Fruit fly (Drosophila melanogaster) whole organism, adult: ENCODE results near the gene CG14195.

Experiments used
- CG11617 ChIP-seq: fragments of 200-800 bp; sonication (Bioruptor generic); optimal IDR thresholded peaks from 2 replicates; lab custom pipeline; 2017; ENCODE audit warnings: mild to moderate bottlenecking, missing biosample characterization, missing genetic modification reagents, missing genetic modification characterization
- CG12768 ChIP-seq: fragments of 200-800 bp; sonication (Bioruptor generic); optimal IDR thresholded peaks from 2 replicates; lab custom pipeline; 2017; ENCODE audit warnings: missing biosample characterization, missing genetic modification characterization, mild to moderate bottlenecking, moderate library complexity, missing genetic modification reagents
- CG14711 ChIP-seq: fragments of 200-800 bp; sonication (Bioruptor generic); optimal IDR thresholded peaks from 2 replicates; lab custom pipeline; 2018; ENCODE audit warnings: missing biosample characterization, mild to moderate bottlenecking, missing genetic modification characterization, moderate library complexity
- CG1620 ChIP-seq: fragments of 200-800 bp; sonication (Bioruptor generic); optimal IDR thresholded peaks from 2 replicates; lab custom pipeline; 2016; ENCODE audit warnings: missing biosample characterization, missing genetic modification characterization
- CG33017 ChIP-seq: fragments of 200-800 bp; sonication (Bioruptor generic); optimal IDR thresholded peaks from 2 replicates; lab custom pipeline; 2018; ENCODE audit warnings: missing biosample characterization, mild to moderate bottlenecking, missing genetic modification characterization, moderate library complexity
- CG5204 ChIP-seq: fragments of 200-800 bp; sonication (Bioruptor generic); optimal IDR thresholded peaks from 2 replicates; lab custom pipeline; 2016; ENCODE audit warnings: missing biosample characterization, missing genetic modification characterization
- CG7045 ChIP-seq: fragments of 200-800 bp; sonication (Bioruptor generic); optimal IDR thresholded peaks from 2 replicates; lab custom pipeline; 2017; ENCODE audit warnings: missing biosample characterization, mild to moderate bottlenecking, missing genetic modification characterization
- CG7101 ChIP-seq: fragments of 200-800 bp; sonication (Bioruptor generic); optimal IDR thresholded peaks from 2 replicates; lab custom pipeline; 2018; ENCODE audit warnings: missing biosample characterization, mild to moderate bottlenecking, missing genetic modification characterization, moderate library complexity
- Clk ChIP-seq: fragments of 200-800 bp; sonication (Bioruptor generic); optimal IDR thresholded peaks from 2 replicates; lab custom pipeline; 2017; ENCODE audit warnings: missing biosample characterization, missing genetic modification characterization
- Crg-1 ChIP-seq: fragments of 200-800 bp; sonication (Bioruptor generic); optimal IDR thresholded peaks from 2 replicates; lab custom pipeline; 2016; ENCODE audit warnings: missing biosample characterization, missing genetic modification characterization
- Hr96 ChIP-seq: fragments of 200-800 bp; sonication (Bioruptor generic); optimal IDR thresholded peaks from 2 replicates; lab custom pipeline; 2016; ENCODE audit warnings: missing biosample characterization, missing genetic modification characterization
- Mnt ChIP-seq: fragments of 200-800 bp; sonication (Bioruptor generic); optimal IDR thresholded peaks from 2 replicates; lab custom pipeline; 2016; ENCODE audit warnings: missing biosample characterization, mild to moderate bottlenecking, missing genetic modification characterization
- bab1 ChIP-seq: fragments of 200-800 bp; sonication (Bioruptor generic); optimal IDR thresholded peaks from 3 replicates; lab custom pipeline; 2019; ENCODE audit warnings: missing biosample characterization, mild to moderate bottlenecking, missing genetic modification characterization, moderate library complexity
- cic ChIP-seq: fragments of 200-800 bp; sonication (Bioruptor generic); optimal IDR thresholded peaks from 2 replicates; lab custom pipeline; 2017; ENCODE audit warnings: missing biosample characterization, mild to moderate bottlenecking, missing genetic modification characterization, moderate library complexity
- cnc ChIP-seq, 2 experiments: fragments of >200 bp; optimal IDR thresholded peaks; 2 replicates each; lab custom pipeline; 2017
- kay ChIP-seq: fragments of 200-800 bp; sonication (Bioruptor generic); peaks from one replicate; lab custom pipeline; 2016; ENCODE audit warnings: missing biosample characterization, missing genetic modification characterization, borderline replicate concordance
- ovo ChIP-seq: fragments of 200-800 bp; sonication (Bioruptor generic); optimal IDR thresholded peaks from 2 replicates; lab custom pipeline; 2016; ENCODE audit warnings: missing biosample characterization, missing genetic modification characterization
- pad ChIP-seq: fragments of 200-800 bp; sonication (Bioruptor generic); optimal IDR thresholded peaks from 3 replicates; lab custom pipeline; 2017; ENCODE audit warnings: missing biosample characterization, missing genetic modification characterization, mild to moderate bottlenecking, moderate library complexity, missing genetic modification reagents
- tj ChIP-seq: fragments of 200-800 bp; sonication (Bioruptor generic); optimal IDR thresholded peaks from 3 replicates; lab custom pipeline; 2017; ENCODE audit warnings: missing biosample characterization, mild to moderate bottlenecking, missing genetic modification characterization, moderate library complexity
- toe ChIP-seq: fragments of 200-800 bp; sonication (Bioruptor generic); optimal IDR thresholded peaks from 2 replicates; lab custom pipeline; 2016; ENCODE audit warnings: missing biosample characterization, missing genetic modification characterization

Gene CG14195

DNA sequence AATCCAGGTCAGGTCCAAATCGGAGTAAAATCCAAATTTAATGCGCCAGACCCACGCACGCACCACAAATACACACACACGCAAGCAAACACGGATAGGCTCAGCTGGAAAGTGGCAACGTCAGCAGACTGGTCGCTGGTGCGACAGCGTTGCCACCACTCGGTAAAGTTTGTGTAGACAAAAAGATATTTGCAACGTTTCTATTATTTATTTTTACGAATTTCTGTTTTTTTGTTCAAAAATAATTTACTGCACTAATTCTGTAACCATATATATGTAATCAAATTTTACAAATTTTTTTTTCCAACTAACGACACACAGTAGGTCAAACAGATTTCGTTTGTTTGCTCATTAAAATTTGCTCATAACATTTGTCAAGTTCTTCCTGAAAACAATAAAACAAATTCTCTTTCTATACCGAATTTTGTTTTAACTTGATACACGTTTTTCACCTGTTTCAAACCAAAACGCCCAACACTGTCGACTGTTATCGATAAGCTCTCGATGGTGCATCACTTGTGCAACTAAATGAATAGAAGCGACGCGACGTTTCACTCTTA, 32.1 kb downstream of the CG14195 start, which contains the start of the genes CG7556 and CG7453:
Gene CG7556, minus strand, starts transcription at position 135 of the 560 bp plus-strand sequence.
Gene CG7453, plus strand, starts transcription at position 478 of the 560 bp plus-strand sequence.
- TF ChIP-seq CG7045 (GFP tag; lab: Kevin White, UChicago) = peak; percentile 56
- peak; percentile 81 for TF ChIP-seq CG5204 (GFP tag; lab: Kevin White, UChicago)
- TF ChIP-seq CG14711 (tag; lab: Kevin White, UChicago) = peak; percentile 72
- TF ChIP-seq bab1 (GFP tag; lab: Kevin White, UChicago) = peak; percentile 81
- peak; percentile 63 for TF ChIP-seq Crg-1 (GFP tag; lab: Kevin White, UChicago)
- peak; percentile 57 for TF ChIP-seq ovo (GFP tag; lab: Kevin White, UChicago)
- TF ChIP-seq CG11617 = peak; percentile 74
- TF ChIP-seq pad (GFP tag; lab: Kevin White, UChicago) = peak; percentile 60
- TF ChIP-seq toe (GFP tag; lab: Kevin White, UChicago) = peak; percentile 76
- peak; percentile 66 for TF ChIP-seq Mnt (GFP tag; lab: Kevin White, UChicago)
- TF ChIP-seq CG33017 (tag; lab: Kevin White, UChicago) = no peak
- peak; percentile 76 for TF ChIP-seq CG1620 (GFP tag; lab: Kevin White, UChicago)
- TF ChIP-seq kay = no peak
- no peak for TF ChIP-seq Clk (GFP tag; lab: Kevin White, UChicago)
- peak; percentile 15 for TF ChIP-seq cic (GFP tag; lab: Kevin White, UChicago)
- peak; percentile 98 for TF ChIP-seq tj (GFP tag; lab: Kevin White, UChicago)
- TF ChIP-seq CG7101 (tag; lab: Kevin White, UChicago) = peak; percentile 65
- TF ChIP-seq Hr96 (GFP tag; lab: Kevin White, UChicago) = no peak
- TF ChIP-seq cnc (optimal IDR thresholded peaks at IDR 0.05; lab: Kevin White, UChicago) = no peak
- peak; percentile 10 for TF ChIP-seq CG12768 (GFP tag; lab: Kevin White, UChicago)

DNA sequence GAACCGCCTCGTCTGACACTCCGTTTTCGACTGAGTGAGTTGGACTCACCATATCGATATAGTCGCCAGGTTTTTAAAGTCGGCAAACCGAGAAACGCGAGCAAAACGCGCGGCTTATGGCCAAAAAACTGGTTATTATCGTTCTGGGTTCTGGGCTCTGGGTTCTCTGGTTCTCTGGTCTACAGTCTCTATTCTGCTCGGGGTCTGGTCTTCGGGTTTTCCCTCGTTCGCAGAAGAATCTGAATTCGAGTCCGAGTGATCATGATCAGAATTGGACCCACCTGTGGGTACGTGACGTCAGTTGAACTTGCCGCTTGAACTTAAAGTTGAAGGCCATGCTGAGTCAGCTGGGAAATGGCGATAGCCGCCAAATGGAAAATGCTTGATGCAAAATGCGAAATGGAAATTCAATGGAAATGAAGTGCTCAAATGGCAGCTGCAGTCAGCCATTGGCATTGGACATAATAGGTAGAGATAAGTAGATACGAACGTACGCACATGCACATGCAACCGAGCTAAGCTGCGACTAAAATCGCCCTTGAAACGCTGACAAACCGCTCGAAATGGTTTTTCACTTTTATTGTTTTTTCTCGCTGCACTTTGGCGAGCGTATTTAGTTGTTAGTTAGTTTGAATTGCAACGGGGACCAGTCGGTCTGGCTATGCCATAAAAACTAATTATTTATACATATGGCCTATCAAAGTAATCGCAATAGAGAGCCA, 36.9 kb downstream of the CG14195 start, which contains the start of gene CG33939:
Gene CG33939, minus strand, starts transcription at position 51 of the 722 bp plus-strand sequence.
- TF ChIP-seq cic (GFP tag; lab: Kevin White, UChicago) (no peak), CG11617 (no peak), Crg-1 (GFP tag; lab: Kevin White, UChicago) (no peak), Clk (GFP tag; lab: Kevin White, UChicago) (no peak), bab1 (GFP tag; lab: Kevin White, UChicago) (no peak), Mnt (GFP tag; lab: Kevin White, UChicago) (no peak), CG5204 (GFP tag; lab: Kevin White, UChicago) (no peak), kay (no peak), CG33017 (tag; lab: Kevin White, UChicago) (no peak), CG12768 (GFP tag; lab: Kevin White, UChicago) (no peak), toe (GFP tag; lab: Kevin White, UChicago) (no peak), ovo (GFP tag; lab: Kevin White, UChicago) (no peak), cnc (optimal IDR thresholded peaks at IDR 0.05; lab: Kevin White, UChicago) (no peak), CG7045 (GFP tag; lab: Kevin White, UChicago) (no peak)

DNA sequence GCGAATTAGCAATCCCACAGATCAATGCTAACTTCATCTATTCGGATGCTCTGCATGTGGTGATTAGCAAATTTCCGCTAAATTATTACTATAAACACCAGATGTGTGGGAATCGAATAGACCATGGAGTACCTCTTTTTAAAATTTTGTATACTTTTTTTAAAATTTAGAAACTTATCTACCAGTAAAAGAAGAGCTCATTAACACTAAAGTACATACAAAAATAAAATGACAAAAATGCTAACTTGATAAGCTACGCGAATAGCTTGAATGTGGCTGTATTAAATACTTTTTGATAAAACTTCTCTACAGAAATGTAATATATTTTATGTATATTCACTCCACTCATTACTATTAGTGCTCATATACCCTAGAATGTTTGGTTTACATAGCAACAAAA, 37.8 kb downstream of the CG14195 start:
- no peak for TF ChIP-seq CG12768 (GFP tag; lab: Kevin White, UChicago)
- TF ChIP-seq bab1 (GFP tag; lab: Kevin White, UChicago) = no peak
- TF ChIP-seq kay = no peak
- no peak for TF ChIP-seq CG11617
- TF ChIP-seq CG5204 (GFP tag; lab: Kevin White, UChicago) = no peak
- TF ChIP-seq ovo (GFP tag; lab: Kevin White, UChicago) = no peak
- TF ChIP-seq CG1620 (GFP tag; lab: Kevin White, UChicago) = no peak
- TF ChIP-seq cic (GFP tag; lab: Kevin White, UChicago) = no peak
- no peak for TF ChIP-seq tj (GFP tag; lab: Kevin White, UChicago)
- TF ChIP-seq pad (GFP tag; lab: Kevin White, UChicago) = no peak
- no peak for TF ChIP-seq Clk (GFP tag; lab: Kevin White, UChicago)

DNA sequence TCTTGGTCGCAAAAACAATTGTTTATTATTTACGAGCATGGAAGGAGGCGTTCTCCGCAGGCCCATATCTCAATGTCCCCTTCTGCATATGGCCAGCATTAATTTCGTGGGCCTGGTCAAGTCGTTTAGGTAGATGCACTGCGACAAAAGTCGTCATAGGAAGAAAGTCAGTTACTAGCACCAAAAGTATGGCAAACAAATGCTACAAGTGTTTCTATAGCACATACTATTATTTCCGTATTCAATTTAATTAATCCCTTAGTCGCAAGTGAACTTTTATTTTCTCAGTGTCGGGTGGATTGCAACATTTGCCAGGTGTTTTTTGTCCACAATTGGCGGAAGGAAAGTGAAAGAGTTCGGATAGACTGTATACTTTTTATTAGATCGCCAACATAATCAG, 38.9 kb downstream of the CG14195 start:
- no peak for TF ChIP-seq CG11617
- no peak for TF ChIP-seq Crg-1 (GFP tag; lab: Kevin White, UChicago)
- no peak for TF ChIP-seq pad (GFP tag; lab: Kevin White, UChicago)
- TF ChIP-seq CG7045 (GFP tag; lab: Kevin White, UChicago) = no peak
- TF ChIP-seq CG7101 (tag; lab: Kevin White, UChicago) = no peak
- no peak for TF ChIP-seq tj (GFP tag; lab: Kevin White, UChicago)
- no peak for TF ChIP-seq CG12768 (GFP tag; lab: Kevin White, UChicago)
- TF ChIP-seq cic (GFP tag; lab: Kevin White, UChicago) = no peak
- TF ChIP-seq CG14711 (tag; lab: Kevin White, UChicago) = no peak
- TF ChIP-seq ovo (GFP tag; lab: Kevin White, UChicago) = no peak
- no peak for TF ChIP-seq cnc (optimal IDR thresholded peaks at IDR 0.05; lab: Kevin White, UChicago)

DNA sequence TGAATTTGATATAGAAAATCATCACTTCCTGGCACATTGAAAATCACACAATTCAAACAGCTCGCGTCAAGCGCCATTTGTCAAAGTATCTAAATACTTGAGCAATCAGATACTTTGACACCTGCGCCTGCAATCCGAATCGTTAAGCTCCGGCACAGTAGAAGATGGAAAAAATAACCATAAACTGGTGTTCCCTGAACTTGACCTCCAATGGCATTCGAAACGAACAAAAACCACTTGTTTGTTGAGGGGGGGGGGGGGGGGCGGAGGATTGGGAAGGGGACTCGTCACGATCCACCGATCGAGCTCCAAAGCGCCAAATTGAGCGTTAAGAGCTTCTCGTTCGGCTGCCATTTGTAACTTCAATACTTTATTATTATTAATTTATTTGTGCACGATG, 40.0 kb downstream of the CG14195 start:
- TF ChIP-seq bab1 (GFP tag; lab: Kevin White, UChicago) = no peak
- TF ChIP-seq CG5204 (GFP tag; lab: Kevin White, UChicago) = no peak
- no peak for TF ChIP-seq Crg-1 (GFP tag; lab: Kevin White, UChicago)
- no peak for TF ChIP-seq Mnt (GFP tag; lab: Kevin White, UChicago)
- TF ChIP-seq CG12768 (GFP tag; lab: Kevin White, UChicago) = no peak
- TF ChIP-seq CG14711 (tag; lab: Kevin White, UChicago) = no peak
- TF ChIP-seq pad (GFP tag; lab: Kevin White, UChicago) = no peak
- TF ChIP-seq toe (GFP tag; lab: Kevin White, UChicago) = no peak
- no peak for TF ChIP-seq CG7045 (GFP tag; lab: Kevin White, UChicago)
- TF ChIP-seq Clk (GFP tag; lab: Kevin White, UChicago) = no peak
- TF ChIP-seq CG33017 (tag; lab: Kevin White, UChicago) = no peak
- TF ChIP-seq ovo (GFP tag; lab: Kevin White, UChicago) = no peak
- no peak for TF ChIP-seq kay
- no peak for TF ChIP-seq CG7101 (tag; lab: Kevin White, UChicago)
- TF ChIP-seq tj (GFP tag; lab: Kevin White, UChicago) = no peak
- no peak for TF ChIP-seq CG11617
